Worm (Caenorhabditis elegans) whole organism, early embryonic: ENCODE measurements around the gene C28A5.1.

Source experiments
- F13C5.2 ChIP-seq: sonication (generic microtip); optimal IDR thresholded peaks from 2 replicates; lab custom pipeline; 2017; ENCODE audit warnings: mild to moderate bottlenecking, missing genetic modification characterization, inconsistent platforms, missing compliant biosample characterization
- ama-1 ChIP-seq: fragments of 150-350 bp; optimal IDR thresholded peaks from 2 replicates; lab custom pipeline; 2014
- ceh-13 ChIP-seq: fragments of 200-800 bp; sonication (Bioruptor generic); optimal IDR thresholded peaks from 2 replicates; lab custom pipeline; 2018; ENCODE audit warnings: mild to moderate bottlenecking, missing genetic modification characterization, missing compliant biosample characterization
- ceh-36 ChIP-seq: sonication (generic microtip); optimal IDR thresholded peaks from 2 replicates; lab custom pipeline; 2016; ENCODE audit warnings: missing genetic modification characterization, inconsistent platforms, missing compliant biosample characterization
- hnd-1 ChIP-seq: sonication (generic microtip); optimal IDR thresholded peaks from 2 replicates; lab custom pipeline; 2016; ENCODE audit warnings: missing genetic modification characterization, missing compliant biosample characterization
- pes-1 ChIP-seq: fragments of 200-800 bp; sonication (Bioruptor generic); IDR thresholded peaks from 2 replicates; pipeline ENCODE4 v1.3.6; 2022; ENCODE audit warnings: missing genetic modification reagents, missing genetic modification characterization, missing compliant biosample characterization
- sea-1 ChIP-seq: fragments of 200-800 bp; sonication (Bioruptor generic); conservative IDR thresholded peaks from 2 replicates; pipeline ENCODE4 v1.3.6; 2022; ENCODE audit warnings: missing genetic modification characterization, missing compliant biosample characterization
- tbx-11 ChIP-seq: fragments of 200-800 bp; sonication (Bioruptor generic); IDR thresholded peaks from 2 replicates; pipeline ENCODE4 v1.3.6; 2022; ENCODE audit warnings: missing genetic modification characterization, missing compliant biosample characterization
- tbx-37 ChIP-seq: fragments of 200-800 bp; sonication (Bioruptor generic); conservative IDR thresholded peaks from 2 replicates; pipeline ENCODE4 v1.3.6; 2022; ENCODE audit warnings: missing genetic modification reagents, missing genetic modification characterization, missing compliant biosample characterization
- tra-4 ChIP-seq: sonication (generic microtip); optimal IDR thresholded peaks from 2 replicates; lab custom pipeline; 2017; ENCODE audit warnings: missing genetic modification characterization, missing compliant biosample characterization

ce11 chrIII:4417956-4418355 is 16.2 kb downstream of the C28A5.1 start, which contains the start of the genes R07E5.19 and pdcd-2:
- no peak for TF ChIP-seq ama-1 (lab: Kevin White, UChicago)
- TF ChIP-seq pes-1 (GFP tag; lab: Robert Waterston, UW) = no peak
- no peak for TF ChIP-seq tbx-37 (GFP tag; lab: Robert Waterston, UW)
- TF ChIP-seq tra-4 = no peak
- TF ChIP-seq hnd-1 (tag; lab: Kevin White, UChicago) = no peak
- no peak for TF ChIP-seq sea-1 (GFP tag; lab: Robert Waterston, UW)
- no peak for TF ChIP-seq F13C5.2 (tag; lab: Kevin White, UChicago)
- no peak for TF ChIP-seq ceh-13 (GFP tag; lab: Kevin White, UChicago)
- no peak for TF ChIP-seq tbx-11 (GFP tag; lab: Robert Waterston, UW)
- no peak for TF ChIP-seq ceh-36 (tag; lab: Kevin White, UChicago)
